Worm (Caenorhabditis elegans) whole organism, early embryonic: ENCODE data around the gene C15C8.6.

Experiments
- B0310.2 ChIP-seq: sonication (generic microtip); optimal IDR thresholded peaks from 2 replicates; lab custom pipeline; 2016; ENCODE audit warnings: mild to moderate bottlenecking, missing genetic modification characterization, missing compliant biosample characterization
- F13C5.2 ChIP-seq: sonication (generic microtip); optimal IDR thresholded peaks from 2 replicates; lab custom pipeline; 2017; ENCODE audit warnings: mild to moderate bottlenecking, missing genetic modification characterization, inconsistent platforms, missing compliant biosample characterization
- aly-1 ChIP-seq: sonication (generic microtip); optimal IDR thresholded peaks from 2 replicates; lab custom pipeline; 2016; ENCODE audit warnings: missing genetic modification characterization, missing compliant biosample characterization
- ama-1 ChIP-seq: fragments of 150-350 bp; optimal IDR thresholded peaks from 2 replicates; lab custom pipeline; 2014
- ceh-13 ChIP-seq: fragments of 200-800 bp; sonication (Bioruptor generic); optimal IDR thresholded peaks from 2 replicates; lab custom pipeline; 2018; ENCODE audit warnings: mild to moderate bottlenecking, missing genetic modification characterization, missing compliant biosample characterization
- ceh-36 ChIP-seq: sonication (generic microtip); optimal IDR thresholded peaks from 2 replicates; lab custom pipeline; 2016; ENCODE audit warnings: missing genetic modification characterization, inconsistent platforms, missing compliant biosample characterization
- ets-7 ChIP-seq: sonication (generic microtip); optimal IDR thresholded peaks from 2 replicates; lab custom pipeline; 2016; ENCODE audit warnings: missing genotype, missing genetic modification characterization, missing compliant biosample characterization
- flt-1 ChIP-seq: fragments of 200-800 bp; sonication (Bioruptor generic); IDR thresholded peaks from 2 replicates; pipeline ENCODE4 v1.3.6; 2022; ENCODE audit warnings: missing genetic modification characterization, missing compliant biosample characterization
- hmbx-1 ChIP-seq: sonication (generic microtip); optimal IDR thresholded peaks from 2 replicates; lab custom pipeline; 2016; ENCODE audit warnings: mild to moderate bottlenecking, missing genetic modification characterization, missing compliant biosample characterization
- hmg-4 ChIP-seq: fragments of 200-800 bp; sonication (Bioruptor generic); optimal IDR thresholded peaks from 2 replicates; lab custom pipeline; 2018; ENCODE audit warnings: mild to moderate bottlenecking, missing genetic modification characterization, missing compliant biosample characterization
- hnd-1 ChIP-seq: sonication (generic microtip); optimal IDR thresholded peaks from 2 replicates; lab custom pipeline; 2016; ENCODE audit warnings: missing genetic modification characterization, missing compliant biosample characterization
- pes-1 ChIP-seq: fragments of 200-800 bp; sonication (Bioruptor generic); IDR thresholded peaks from 2 replicates; pipeline ENCODE4 v1.3.6; 2022; ENCODE audit warnings: missing genetic modification reagents, missing genetic modification characterization, missing compliant biosample characterization
- scrt-1 ChIP-seq: fragments of 200-800 bp; sonication (Bioruptor generic); IDR thresholded peaks from 2 replicates; pipeline ENCODE4 v1.3.6; 2022; ENCODE audit warnings: missing genetic modification characterization, missing compliant biosample characterization
- sea-1 ChIP-seq: fragments of 200-800 bp; sonication (Bioruptor generic); conservative IDR thresholded peaks from 2 replicates; pipeline ENCODE4 v1.3.6; 2022; ENCODE audit warnings: missing genetic modification characterization, missing compliant biosample characterization
- tbx-11 ChIP-seq: fragments of 200-800 bp; sonication (Bioruptor generic); IDR thresholded peaks from 2 replicates; pipeline ENCODE4 v1.3.6; 2022; ENCODE audit warnings: missing genetic modification characterization, missing compliant biosample characterization
- tbx-37 ChIP-seq: fragments of 200-800 bp; sonication (Bioruptor generic); conservative IDR thresholded peaks from 2 replicates; pipeline ENCODE4 v1.3.6; 2022; ENCODE audit warnings: missing genetic modification reagents, missing genetic modification characterization, missing compliant biosample characterization
- tra-4 ChIP-seq: sonication (generic microtip); optimal IDR thresholded peaks from 2 replicates; lab custom pipeline; 2017; ENCODE audit warnings: missing genetic modification characterization, missing compliant biosample characterization

The C15C8.6 gene

DNA sequence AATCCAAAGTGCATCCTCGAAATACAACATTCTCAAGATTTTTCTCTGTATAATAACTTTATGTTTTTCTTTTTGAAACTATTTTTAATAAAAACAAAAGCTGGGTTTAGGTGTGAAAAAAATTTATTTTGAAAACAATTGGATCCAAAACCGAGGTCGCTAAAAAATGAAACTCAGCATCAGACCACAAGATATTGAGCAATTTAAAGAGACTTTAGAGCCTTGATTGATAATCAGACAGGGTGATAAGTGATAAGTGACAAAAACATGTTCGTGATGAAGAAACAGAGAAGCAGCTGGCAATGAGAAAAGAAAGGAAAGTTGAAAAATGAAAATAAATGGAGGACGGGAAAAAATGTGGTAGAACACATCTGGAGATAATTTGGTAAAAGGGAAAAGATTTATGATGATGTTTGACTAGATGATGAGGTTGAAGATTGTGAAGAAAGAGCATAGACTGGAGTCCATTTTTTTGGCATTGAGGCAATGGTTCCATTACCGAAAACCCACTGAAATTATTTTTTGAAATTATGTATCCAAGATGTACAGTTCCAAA, at the start of gene C15C8.6:
C15C8.6 (minus strand) TSS at position 51 of the 556 bp plus-strand sequence.
- no peak for TF ChIP-seq aly-1 (tag; lab: Kevin White, UChicago)
- no peak for TF ChIP-seq flt-1 (GFP tag; lab: Robert Waterston, UW)
- TF ChIP-seq tra-4 = no peak
- TF ChIP-seq hnd-1 (tag; lab: Kevin White, UChicago) = no peak
- TF ChIP-seq F13C5.2 = no peak
- TF ChIP-seq ets-7 (tag; lab: Kevin White, UChicago) = no peak
- no peak for TF ChIP-seq B0310.2 (tag; lab: Kevin White, UChicago)

DNA sequence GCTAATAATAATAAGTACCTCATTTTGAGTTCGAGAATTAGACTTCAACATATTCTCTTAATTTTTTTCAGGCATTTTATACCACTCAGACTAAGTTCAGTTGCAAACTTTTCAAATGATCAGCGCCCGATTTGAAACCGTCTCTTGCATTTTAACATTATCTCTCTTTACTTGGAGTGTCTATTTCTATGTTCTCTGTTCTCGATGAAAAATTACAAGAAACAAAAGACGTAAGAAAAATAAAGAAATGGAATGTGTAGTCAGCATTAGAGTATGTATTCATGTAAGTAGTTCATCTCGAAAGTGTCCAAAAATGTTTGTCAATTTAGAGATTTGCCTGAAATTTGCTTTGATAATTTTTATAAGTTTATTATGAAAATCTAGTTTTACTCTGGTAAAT, 48.8 kb upstream of the C15C8.6 start, which contains the start of gene ugt-3:
ugt-3 (minus strand) TSS at position 101 of the 400 bp plus-strand sequence.
- no peak for TF ChIP-seq flt-1 (GFP tag; lab: Robert Waterston, UW)
- no peak for TF ChIP-seq tbx-11 (GFP tag; lab: Robert Waterston, UW)
- no peak for TF ChIP-seq F13C5.2
- no peak for TF ChIP-seq tbx-37
- no peak for TF ChIP-seq ama-1 (lab: Kevin White, UChicago)
- TF ChIP-seq ceh-13 (GFP tag; lab: Kevin White, UChicago) = no peak
- no peak for TF ChIP-seq hmg-4
- TF ChIP-seq scrt-1 = no peak
- TF ChIP-seq aly-1 (tag; lab: Kevin White, UChicago) = no peak
- no peak for TF ChIP-seq hmbx-1 (tag; lab: Kevin White, UChicago)
- no peak for TF ChIP-seq ets-7 (tag; lab: Kevin White, UChicago)
- no peak for TF ChIP-seq tra-4
- TF ChIP-seq sea-1 = no peak
- TF ChIP-seq hnd-1 (tag; lab: Kevin White, UChicago) = no peak
- no peak for TF ChIP-seq B0310.2 (tag; lab: Kevin White, UChicago)
- no peak for TF ChIP-seq pes-1 (GFP tag; lab: Robert Waterston, UW)

DNA sequence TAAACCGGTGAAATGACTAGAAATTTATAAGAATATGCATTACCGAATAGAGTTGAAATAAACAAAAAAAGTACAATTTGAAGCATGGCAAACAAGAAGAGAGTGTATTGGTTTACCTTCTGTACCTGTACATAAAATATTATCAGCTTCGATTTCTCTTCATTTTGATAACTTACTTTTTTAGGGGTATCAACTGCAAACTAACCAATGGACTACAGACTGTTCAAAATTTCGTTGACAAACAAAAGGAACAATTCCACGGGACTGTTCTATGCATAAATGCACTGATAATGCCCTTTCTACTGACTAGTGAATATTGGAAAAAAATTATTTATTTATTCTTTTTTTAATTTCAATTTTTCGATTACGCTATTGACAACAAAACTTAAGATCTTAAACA, 46.6 kb upstream of the C15C8.6 start, which contains the start of gene ugt-6:
ugt-6 (minus strand) TSS at position 233 of the 400 bp plus-strand sequence.
- TF ChIP-seq ama-1 (lab: Kevin White, UChicago) = no peak
- no peak for TF ChIP-seq hmg-4
- TF ChIP-seq ceh-13 (GFP tag; lab: Kevin White, UChicago) = no peak
- TF ChIP-seq scrt-1 = no peak
- TF ChIP-seq tbx-11 (GFP tag; lab: Robert Waterston, UW) = no peak
- TF ChIP-seq B0310.2 (tag; lab: Kevin White, UChicago) = no peak
- no peak for TF ChIP-seq flt-1 (GFP tag; lab: Robert Waterston, UW)
- no peak for TF ChIP-seq ets-7 (tag; lab: Kevin White, UChicago)
- no peak for TF ChIP-seq F13C5.2
- TF ChIP-seq pes-1 (GFP tag; lab: Robert Waterston, UW) = no peak
- no peak for TF ChIP-seq hmbx-1 (tag; lab: Kevin White, UChicago)
- TF ChIP-seq tbx-37 = no peak
- TF ChIP-seq tra-4 = no peak
- no peak for TF ChIP-seq aly-1 (tag; lab: Kevin White, UChicago)
- no peak for TF ChIP-seq sea-1
- TF ChIP-seq hnd-1 (tag; lab: Kevin White, UChicago) = no peak
- no peak for TF ChIP-seq ceh-36 (tag; lab: Kevin White, UChicago)

DNA sequence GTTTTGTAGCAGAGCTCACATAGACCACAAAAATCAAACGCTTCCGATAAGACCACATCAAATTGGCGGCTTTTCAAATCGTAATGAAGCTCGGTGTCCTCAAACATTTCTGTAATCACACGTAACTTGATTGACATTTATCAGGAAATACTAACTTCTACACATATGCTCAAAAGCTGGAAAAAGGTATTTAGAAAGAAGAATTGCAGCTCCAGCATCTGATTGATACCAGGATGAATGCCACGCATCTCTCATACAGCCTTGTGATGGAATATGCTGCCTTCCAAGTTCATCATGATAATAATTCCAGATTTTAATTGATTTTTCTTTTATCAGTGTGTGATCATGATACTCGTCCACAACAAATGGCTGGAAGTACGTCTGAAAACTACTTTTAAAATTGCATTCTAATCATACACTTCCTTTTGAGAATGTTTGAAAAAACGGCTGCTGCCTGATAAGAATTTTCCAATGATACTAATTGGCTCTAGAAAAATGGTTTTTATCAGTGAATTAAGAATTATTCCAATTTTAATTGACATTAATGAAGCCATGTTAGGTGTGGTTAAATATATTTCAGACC, 45.7 kb upstream of the C15C8.6 start:
- no peak for TF ChIP-seq scrt-1
- no peak for TF ChIP-seq B0310.2 (tag; lab: Kevin White, UChicago)

DNA sequence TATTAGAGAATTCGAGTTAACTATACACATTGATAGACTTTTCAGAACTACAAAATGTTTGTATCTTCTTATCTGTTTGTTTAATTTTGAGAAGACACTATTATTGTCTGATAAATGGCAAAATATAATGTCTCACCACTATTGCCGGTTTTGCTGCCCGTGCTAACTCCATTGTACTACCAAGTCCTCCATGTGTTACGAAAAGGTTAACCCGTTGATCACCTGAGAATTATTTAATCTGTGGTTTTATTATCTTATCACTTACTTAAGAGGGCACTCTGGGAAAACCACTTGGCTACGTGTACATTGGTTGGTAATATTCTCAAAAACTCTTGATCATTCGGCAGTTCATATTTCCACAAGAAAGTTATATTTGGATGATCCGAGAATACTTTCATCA, 44.6 kb upstream of the C15C8.6 start:
- TF ChIP-seq aly-1 (tag; lab: Kevin White, UChicago) = no peak
- TF ChIP-seq tbx-11 (GFP tag; lab: Robert Waterston, UW) = no peak
- no peak for TF ChIP-seq F13C5.2
- no peak for TF ChIP-seq hmbx-1 (tag; lab: Kevin White, UChicago)
- TF ChIP-seq ama-1 (lab: Kevin White, UChicago) = no peak
- TF ChIP-seq hmg-4 = no peak
- TF ChIP-seq ceh-36 (tag; lab: Kevin White, UChicago) = no peak
- no peak for TF ChIP-seq flt-1 (GFP tag; lab: Robert Waterston, UW)
- TF ChIP-seq tbx-37 = no peak
- TF ChIP-seq sea-1 = no peak
- no peak for TF ChIP-seq scrt-1
- no peak for TF ChIP-seq ceh-13 (GFP tag; lab: Kevin White, UChicago)
- TF ChIP-seq pes-1 (GFP tag; lab: Robert Waterston, UW) = no peak
- TF ChIP-seq ets-7 (tag; lab: Kevin White, UChicago) = no peak
- no peak for TF ChIP-seq hnd-1 (tag; lab: Kevin White, UChicago)
- no peak for TF ChIP-seq B0310.2 (tag; lab: Kevin White, UChicago)
- TF ChIP-seq tra-4 = no peak

DNA sequence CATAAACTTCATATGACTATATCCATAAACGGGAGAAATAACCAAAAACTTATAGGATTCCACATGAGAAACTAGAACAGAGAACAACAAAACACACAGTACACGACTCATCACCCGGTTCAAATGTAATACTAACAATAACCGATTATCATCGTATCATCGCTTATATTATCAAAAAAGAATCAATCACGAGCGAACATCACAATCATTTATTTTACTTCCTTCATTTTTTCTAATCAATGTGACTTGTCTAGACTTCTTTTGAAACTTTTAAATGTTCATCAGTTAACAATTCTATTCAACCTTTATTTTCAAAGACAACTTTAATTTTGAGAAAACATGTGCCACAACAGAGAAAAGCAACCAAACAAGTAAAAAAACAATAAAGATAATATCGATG, 43.9 kb upstream of the C15C8.6 start, which contains the start of gene ugt-4:
ugt-4 (minus strand) TSS at position 141 of the 400 bp plus-strand sequence.
- TF ChIP-seq flt-1 (GFP tag; lab: Robert Waterston, UW) = no peak
- TF ChIP-seq aly-1 (tag; lab: Kevin White, UChicago) = no peak

DNA sequence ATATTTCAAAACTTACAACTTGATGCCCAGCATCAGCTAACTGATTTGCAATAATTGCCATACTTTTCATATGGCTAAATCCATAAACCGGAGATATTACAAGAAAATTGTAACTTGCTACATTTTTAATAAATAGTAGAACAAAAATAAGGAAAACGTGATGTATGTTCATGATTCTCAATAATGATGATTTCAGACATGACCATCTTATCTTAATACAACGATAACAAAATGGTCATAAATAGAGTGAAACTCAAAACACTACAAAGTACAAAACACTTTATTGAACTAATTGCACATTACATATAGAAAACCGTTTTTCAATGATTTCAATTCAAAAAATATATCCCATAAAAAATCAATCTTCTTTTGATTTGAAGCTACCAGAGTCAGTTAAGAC, 41.4 kb upstream of the C15C8.6 start, which contains the start of gene ugt-5:
ugt-5 (minus strand) TSS at position 214 of the 400 bp plus-strand sequence.
- TF ChIP-seq ama-1 (lab: Kevin White, UChicago) (no peak), ets-7 (tag; lab: Kevin White, UChicago) (no peak), pes-1 (GFP tag; lab: Robert Waterston, UW) (no peak), B0310.2 (tag; lab: Kevin White, UChicago) (no peak), tbx-37 (no peak)

DNA sequence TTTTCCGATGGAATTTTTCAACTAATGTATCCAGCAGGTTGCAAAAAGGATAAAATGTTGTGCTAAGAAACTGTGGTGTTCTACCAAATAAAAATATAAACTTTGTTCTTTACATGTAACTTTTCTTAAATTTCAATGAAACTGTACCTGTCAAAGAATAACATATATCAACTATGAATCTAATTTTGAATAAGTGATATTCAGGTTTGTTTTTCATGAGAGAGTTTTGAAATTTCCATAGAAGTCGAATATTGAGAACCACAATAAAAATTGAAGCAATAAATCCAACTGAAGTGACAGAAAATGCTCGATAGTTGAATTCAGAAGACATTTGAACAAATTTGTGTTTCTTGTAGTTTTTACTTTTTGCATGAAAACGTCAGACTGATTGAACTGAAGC, 38.8 kb upstream of the C15C8.6 start, which contains the start of gene srbc-43:
srbc-43 (minus strand) TSS at position 331 of the 400 bp plus-strand sequence.
- TF ChIP-seq hnd-1 (tag; lab: Kevin White, UChicago) = no peak
